Fruit fly (Drosophila melanogaster): ENCODE results near the gene CG13311.
A peak's percentile ranks its signal among the peaks of the same experiment; 100 is the strongest.

The CG13311 gene

dm6 chr3L:8787701-8788100 lies 14.3 kb downstream of the CG13311 start:
- TF ChIP-seq Mnt (GFP tag; optimal IDR thresholded peaks at IDR 0.05) (no peak), CG33017 (tag; optimal IDR thresholded peaks at IDR 0.05) (peak; percentile 48), cic (GFP tag; optimal IDR thresholded peaks at IDR 0.05) (peak; percentile 81), CG12768 (GFP tag; optimal IDR thresholded peaks at IDR 0.05) (peak; percentile 17), ovo (GFP tag; optimal IDR thresholded peaks at IDR 0.05) (no peak), pad (GFP tag; optimal IDR thresholded peaks at IDR 0.05) (no peak)

DNA sequence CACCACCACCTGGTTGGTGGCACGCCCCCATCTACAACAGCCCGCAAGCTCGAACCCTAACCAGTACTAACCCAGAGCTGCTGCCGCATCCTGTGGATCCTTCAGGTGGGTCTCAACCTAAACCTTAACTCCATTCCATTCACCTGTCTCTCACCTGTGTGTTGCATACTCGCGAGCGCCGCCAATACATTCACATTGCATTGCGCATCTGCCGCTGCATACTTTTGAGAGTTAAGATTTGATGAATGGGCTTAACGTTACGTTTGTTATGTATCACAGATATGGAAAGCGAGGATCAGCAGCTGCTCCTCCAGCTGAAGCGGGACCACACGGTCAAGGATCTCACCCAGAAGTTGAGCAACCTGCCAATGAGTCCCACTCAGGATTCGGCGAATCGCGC lies 14.7 kb downstream of the CG13311 start:
- TF ChIP-seq pad (GFP tag; optimal IDR thresholded peaks at IDR 0.05) (no peak), bab1 (GFP tag; optimal IDR thresholded peaks at IDR 0.05) (peak; percentile 28)

- TF ChIP-seq Crg-1 (GFP tag; optimal IDR thresholded peaks at IDR 0.05) (no peak), CG1620 (GFP tag; optimal IDR thresholded peaks at IDR 0.05) (no peak), bab1 (GFP tag; optimal IDR thresholded peaks at IDR 0.05) (no peak), Clk (GFP tag; optimal IDR thresholded peaks at IDR 0.05) (no peak), tj (GFP tag; optimal IDR thresholded peaks at IDR 0.05) (no peak), CG5204 (GFP tag; optimal IDR thresholded peaks at IDR 0.05) (no peak), CG11617 (GFP tag; optimal IDR thresholded peaks at IDR 0.05) (no peak), pad (GFP tag; optimal IDR thresholded peaks at IDR 0.05) (no peak), Mnt (GFP tag; optimal IDR thresholded peaks at IDR 0.05) (no peak), CG14711 (tag; optimal IDR thresholded peaks at IDR 0.05) (no peak), kay (GFP tag; ENCODE audit: borderline replicate concordance) (no peak)
These were observed 18.7 kb downstream of the CG13311 start for dm6 chr3L:8783299-8783698.

- TF ChIP-seq bab1 (GFP tag; optimal IDR thresholded peaks at IDR 0.05), result peak; percentile 16
- no peak for TF ChIP-seq cic (GFP tag; optimal IDR thresholded peaks at IDR 0.05)
These were observed 20.0 kb downstream of the CG13311 start for dm6 chr3L:8781993-8782392.

DNA sequence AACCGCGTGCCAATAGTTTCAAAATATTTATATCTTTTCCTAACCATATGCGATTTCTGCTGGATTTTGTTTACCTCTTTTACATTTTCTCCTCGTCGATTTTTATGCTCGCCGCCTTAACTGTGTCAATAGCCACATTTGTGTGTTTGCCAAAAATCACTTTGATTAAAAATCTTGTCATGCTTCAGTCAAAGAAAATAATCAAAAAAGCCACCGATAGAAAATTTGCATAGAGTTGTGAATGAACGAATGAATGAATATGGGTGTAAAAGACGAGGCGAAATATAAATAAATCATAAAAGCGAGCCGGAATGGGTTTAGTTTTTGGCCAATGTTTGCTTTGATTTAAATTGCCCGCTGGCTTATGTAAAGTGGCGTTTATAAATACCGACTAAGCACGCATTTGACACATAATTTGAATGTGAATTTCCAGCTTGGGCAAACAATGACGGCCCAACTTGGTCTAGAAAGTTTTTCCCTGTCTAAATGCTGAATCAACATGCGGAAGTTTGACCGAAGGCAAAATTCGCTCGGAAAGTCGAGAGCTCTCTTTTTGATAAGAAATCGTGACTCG lies 21.2 kb downstream of the CG13311 start:
- TF ChIP-seq kay (GFP tag; ENCODE audit: borderline replicate concordance), result peak; percentile 52
- no peak for TF ChIP-seq CG5204 (GFP tag; optimal IDR thresholded peaks at IDR 0.05)
- TF ChIP-seq CG7101 (tag; optimal IDR thresholded peaks at IDR 0.05), result no peak
- no peak for TF ChIP-seq cnc (optimal IDR thresholded peaks at IDR 0.05)

- TF ChIP-seq CG7045 (GFP tag; optimal IDR thresholded peaks at IDR 0.05) (no peak), kay (GFP tag; ENCODE audit: borderline replicate concordance) (peak; percentile 89)
These were observed 24.5 kb downstream of the CG13311 start for dm6 chr3L:8777313-8777924.

dm6 chr3L:8774974-8775731 lies 26.8 kb downstream of the CG13311 start:
- TF ChIP-seq kay (GFP tag; ENCODE audit: borderline replicate concordance) (peak; percentile 52), cic (GFP tag; optimal IDR thresholded peaks at IDR 0.05) (no peak), Crg-1 (GFP tag; optimal IDR thresholded peaks at IDR 0.05) (peak; percentile 16), bab1 (GFP tag; optimal IDR thresholded peaks at IDR 0.05) (peak; percentile 27), tj (GFP tag; optimal IDR thresholded peaks at IDR 0.05) (peak; percentile 86)

DNA sequence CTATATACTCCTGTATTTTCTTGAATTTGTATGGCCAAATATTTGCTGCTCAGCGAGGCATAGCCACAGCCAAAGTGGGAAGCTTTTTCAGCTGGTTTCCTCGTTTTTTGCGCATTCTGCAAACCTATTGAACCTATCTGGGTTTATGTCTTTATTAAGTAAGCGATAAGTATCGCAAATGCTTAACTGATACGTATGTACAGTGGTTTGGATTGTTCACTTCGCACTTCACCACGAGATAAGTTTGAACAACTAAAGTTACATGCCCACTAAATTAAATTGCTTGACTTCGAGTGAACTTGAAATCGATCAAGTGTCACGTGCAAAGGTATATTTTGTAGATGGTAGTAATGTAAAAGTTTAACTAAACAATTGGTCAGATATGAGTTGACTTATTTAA lies 28.3 kb downstream of the CG13311 start:
- TF ChIP-seq Mnt (GFP tag; optimal IDR thresholded peaks at IDR 0.05) (peak; percentile 6), CG14711 (tag; optimal IDR thresholded peaks at IDR 0.05) (no peak), bab1 (GFP tag; optimal IDR thresholded peaks at IDR 0.05) (no peak), CG33017 (tag; optimal IDR thresholded peaks at IDR 0.05) (no peak), kay (GFP tag; ENCODE audit: borderline replicate concordance) (peak; percentile 64), CG12768 (GFP tag; optimal IDR thresholded peaks at IDR 0.05) (no peak), Hr96 (GFP tag; optimal IDR thresholded peaks at IDR 0.05) (no peak), CG5204 (GFP tag; optimal IDR thresholded peaks at IDR 0.05) (no peak)
